Worm (Caenorhabditis elegans): ENCODE results near the gene Y66H1A.8.

Gene Y66H1A.8

ce11 chrIV:445377-445776 is 9.3 kb downstream of the Y66H1A.8 start, which contains the start of gene dpm-1:
TSS of gene dpm-1 (plus strand) at chrIV:445677.
- TF ChIP-seq nhr-23 (tag; optimal IDR thresholded peaks at IDR 0.05) = no peak
- TF ChIP-seq nhr-11 (tag; optimal IDR thresholded peaks at IDR 0.05) = no peak
- no peak for TF ChIP-seq ztf-11 (tag; optimal IDR thresholded peaks at IDR 0.05)
- no peak for TF ChIP-seq ama-1 (optimal IDR thresholded peaks at IDR 0.05)
- no peak for TF ChIP-seq mdl-1 (tag; optimal IDR thresholded peaks at IDR 0.05)
- no peak for TF ChIP-seq nhr-28 (tag; optimal IDR thresholded peaks at IDR 0.05)
- no peak for TF ChIP-seq fkh-2 (tag; optimal IDR thresholded peaks at IDR 0.05)
- TF ChIP-seq nhr-237 (tag; optimal IDR thresholded peaks at IDR 0.05) = no peak
- TF ChIP-seq tbx-2 (tag; optimal IDR thresholded peaks at IDR 0.05) = no peak
- TF ChIP-seq nhr-43 (tag; optimal IDR thresholded peaks at IDR 0.05; ENCODE audit: poor library complexity, severe bottlenecking) = no peak
- no peak for TF ChIP-seq nhr-67 (tag; optimal IDR thresholded peaks at IDR 0.05)
- no peak for TF ChIP-seq lin-15B (tag; optimal IDR thresholded peaks at IDR 0.05)
- TF ChIP-seq sea-2 (GFP tag; optimal IDR thresholded peaks at IDR 0.05) = no peak
- TF ChIP-seq lsy-12 (tag; optimal IDR thresholded peaks at IDR 0.05) = no peak

ce11 chrIV:443622-444021 is 11.1 kb downstream of the Y66H1A.8 start, which contains the start of gene mrpl-55:
TSS of gene mrpl-55 (plus strand) at chrIV:443985.
- TF ChIP-seq pha-4 (tag; optimal IDR thresholded peaks at IDR 0.05) = peak; percentile 97
- no peak for TF ChIP-seq sea-2 (GFP tag; optimal IDR thresholded peaks at IDR 0.05)
- no peak for TF ChIP-seq ama-1 (optimal IDR thresholded peaks at IDR 0.05)
- peak; percentile 69 for TF ChIP-seq lsy-12 (tag; optimal IDR thresholded peaks at IDR 0.05)
- TF ChIP-seq nhr-28 (tag; optimal IDR thresholded peaks at IDR 0.05) = peak; percentile 10
- peak; percentile 85 for TF ChIP-seq nfya-1 (tag; optimal IDR thresholded peaks at IDR 0.05; ENCODE audit: insufficient read depth)
- no peak for TF ChIP-seq fkh-2 (tag; optimal IDR thresholded peaks at IDR 0.05)
- peak; percentile 93 for TF ChIP-seq lin-15B (tag; optimal IDR thresholded peaks at IDR 0.05)
- no peak for TF ChIP-seq hmg-11 (tag; optimal IDR thresholded peaks at IDR 0.05)
- TF ChIP-seq ceh-28 (tag; optimal IDR thresholded peaks at IDR 0.05) = peak; percentile 83
- no peak for TF ChIP-seq nhr-237 (tag; optimal IDR thresholded peaks at IDR 0.05)
- no peak for TF ChIP-seq eor-1 (tag; optimal IDR thresholded peaks at IDR 0.05)
- TF ChIP-seq fos-1 (tag; optimal IDR thresholded peaks at IDR 0.05) = no peak
- peak; percentile 52 for TF ChIP-seq ceh-82 (tag; optimal IDR thresholded peaks at IDR 0.05)
- TF ChIP-seq ceh-16 (tag; optimal IDR thresholded peaks at IDR 0.05) = no peak
- peak; percentile 37 for TF ChIP-seq nhr-25 (tag; optimal IDR thresholded peaks at IDR 0.05)
- peak; percentile 84 for TF ChIP-seq R02D3.7 (tag; optimal IDR thresholded peaks at IDR 0.05)
- TF ChIP-seq elt-2 (tag; optimal IDR thresholded peaks at IDR 0.05) = peak; percentile 45
- peak; percentile 50 for TF ChIP-seq tbx-2 (tag; optimal IDR thresholded peaks at IDR 0.05)
- TF ChIP-seq unc-62 (GFP tag; optimal IDR thresholded peaks at IDR 0.05) = peak; percentile 13
- TF ChIP-seq nhr-67 (tag; optimal IDR thresholded peaks at IDR 0.05) = no peak
- peak; percentile 38 for TF ChIP-seq fkh-10 (GFP tag; optimal IDR thresholded peaks at IDR 0.05)
- TF ChIP-seq nhr-23 (tag; optimal IDR thresholded peaks at IDR 0.05) = peak; percentile 91
- peak; percentile 53 for TF ChIP-seq snpc-4 (tag; optimal IDR thresholded peaks at IDR 0.05)
- TF ChIP-seq nhr-43 (tag; optimal IDR thresholded peaks at IDR 0.05; ENCODE audit: poor library complexity, severe bottlenecking) = peak; percentile 79
- TF ChIP-seq nhr-77 (tag; optimal IDR thresholded peaks at IDR 0.05) = peak; percentile 60
- TF ChIP-seq aly-2 (tag; optimal IDR thresholded peaks at IDR 0.05) = no peak
- TF ChIP-seq nhr-76 (tag; optimal IDR thresholded peaks at IDR 0.05) = no peak
- TF ChIP-seq egl-5 (tag; optimal IDR thresholded peaks at IDR 0.05) = peak; percentile 37
- TF ChIP-seq jun-1 (tag; optimal IDR thresholded peaks at IDR 0.05) = peak; percentile 39
- TF ChIP-seq pqm-1 (tag; optimal IDR thresholded peaks at IDR 0.05) = peak; percentile 48
- TF ChIP-seq lin-39 (tag; optimal IDR thresholded peaks at IDR 0.05) = peak; percentile 58

DNA sequence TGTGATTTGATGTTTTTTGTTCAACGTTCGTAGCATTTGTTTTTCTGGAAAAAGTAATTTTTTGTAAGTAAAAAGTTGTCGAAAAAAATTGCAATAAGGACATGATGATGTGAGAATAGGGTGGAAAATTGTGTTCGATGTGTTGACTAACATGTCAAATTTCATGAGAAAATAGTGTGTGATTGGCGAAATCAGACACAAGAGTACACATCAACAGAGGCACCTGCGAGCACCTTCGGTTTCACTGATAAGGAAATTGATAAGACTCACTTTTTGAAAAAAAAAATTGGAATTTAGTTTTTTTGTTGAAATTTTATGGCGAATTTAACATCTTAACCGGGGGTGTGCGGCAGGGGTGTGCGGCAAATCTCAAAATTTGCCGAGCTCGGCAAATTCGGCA is 14.2 kb downstream of the Y66H1A.8 start, which contains the start of gene hum-8:
hum-8 (minus strand) TSS at position 46 of the 400 bp plus-strand sequence.
- TF ChIP-seq nhr-76 (tag; optimal IDR thresholded peaks at IDR 0.05) (no peak), nhr-11 (tag; optimal IDR thresholded peaks at IDR 0.05) (no peak), unc-62 (GFP tag; optimal IDR thresholded peaks at IDR 0.05) (no peak), R02D3.7 (tag; optimal IDR thresholded peaks at IDR 0.05) (no peak), nhr-237 (tag; optimal IDR thresholded peaks at IDR 0.05) (no peak), fos-1 (tag; optimal IDR thresholded peaks at IDR 0.05) (no peak), jun-1 (tag; optimal IDR thresholded peaks at IDR 0.05) (no peak), pqm-1 (tag; optimal IDR thresholded peaks at IDR 0.05) (peak; percentile 37), pha-4 (tag; optimal IDR thresholded peaks at IDR 0.05) (peak; percentile 67), elt-2 (tag; optimal IDR thresholded peaks at IDR 0.05) (peak; percentile 86)

DNA sequence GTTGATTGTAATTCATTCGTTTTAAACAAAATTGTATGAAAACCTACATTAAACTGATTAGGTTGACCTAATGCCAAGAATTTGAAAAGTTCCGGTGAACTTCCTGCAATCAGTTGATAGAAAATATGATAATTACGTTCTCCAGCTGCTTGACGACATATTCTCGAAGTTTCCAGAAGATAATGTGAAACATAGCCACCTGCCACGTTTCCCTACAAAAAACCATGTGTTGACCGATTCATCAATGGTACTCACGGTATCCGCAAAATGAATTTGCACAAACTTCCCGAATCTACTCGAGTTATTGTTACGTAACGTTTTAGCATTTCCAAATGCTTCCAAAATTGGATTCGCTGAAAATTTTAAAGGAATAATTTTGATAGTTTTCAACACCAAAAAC is 16.3 kb downstream of the Y66H1A.8 start:
- TF ChIP-seq nhr-77 (tag; optimal IDR thresholded peaks at IDR 0.05) (no peak), ceh-9 (tag; optimal IDR thresholded peaks at IDR 0.05) (no peak), mml-1 (tag; optimal IDR thresholded peaks at IDR 0.05) (no peak), ama-1 (optimal IDR thresholded peaks at IDR 0.05) (no peak), ztf-11 (tag; optimal IDR thresholded peaks at IDR 0.05) (no peak), jun-1 (tag; optimal IDR thresholded peaks at IDR 0.05) (no peak), tbx-2 (tag; optimal IDR thresholded peaks at IDR 0.05) (no peak), egl-27 (tag; optimal IDR thresholded peaks at IDR 0.05) (no peak), lsy-12 (tag; optimal IDR thresholded peaks at IDR 0.05) (no peak), nhr-23 (tag; optimal IDR thresholded peaks at IDR 0.05) (no peak), fos-1 (tag; optimal IDR thresholded peaks at IDR 0.05) (no peak), ztf-4 (tag; optimal IDR thresholded peaks at IDR 0.05) (no peak), ceh-28 (tag; optimal IDR thresholded peaks at IDR 0.05) (no peak), nhr-43 (tag; optimal IDR thresholded peaks at IDR 0.05; ENCODE audit: poor library complexity, severe bottlenecking) (no peak)

Data from whole organism, L3 larva.